In genomic region chrX:16846575-16846974, dm6 we compare ENCODE assay signal across 3 fruit fly cellular contexts.
A peak's percentile ranks its signal among the peaks of the same experiment; 100 is the strongest.
TF ChIP-seq lines count a peak whose summit lies in the region.

No protein-coding gene starts in this region.

- peak; percentile 87 to 88 for TF ChIP-seq CTCF in S2 (optimal IDR thresholded peaks at IDR 0.05; lab: Kevin White, UChicago)
- peak; percentile 91 for TF ChIP-seq CTCF in whole organism, embryonic (GFP tag; optimal IDR thresholded peaks at IDR 0.05; lab: Kevin White, UChicago)

TF ChIP-seq in whole organism, embryonic, 481 proteins besides CTCF, POLR2A, EP300 and RAD21:
- TF ChIP-seq sens (GFP tag; lab: Kevin White, UChicago) (peak; percentile 21), CG10979 (tag; optimal IDR thresholded peaks at IDR 0.05; lab: Kevin White, UChicago) (peak; percentile 99), prd (optimal IDR thresholded peaks at IDR 0.05; lab: Kevin White, UChicago) (no peak), prd (GFP tag; IDR thresholded peaks at IDR 0.05; lab: Robert Waterston, UW) (no peak), Med (GFP tag; lab: Kevin White, UChicago) (peak; percentile 59), Pdp1 (GFP tag; optimal IDR thresholded peaks at IDR 0.05; lab: Kevin White, UChicago) (peak in 1 of 2 experiments; percentile 68)

TF ChIP-seq in whole organism, prepupa, 60 proteins besides CTCF, POLR2A, EP300 and RAD21:
- TF ChIP-seq fd85E (GFP tag; optimal IDR thresholded peaks at IDR 0.05; lab: Kevin White, UChicago) (no peak), svp (GFP tag; lab: Kevin White, UChicago) (peak; percentile 28), Eip78C (GFP tag; lab: Kevin White, UChicago) (peak; percentile 24)
TF ChIP-seq in whole organism, prepupa: peak in this region for 2.
